Fruit fly (Drosophila melanogaster): Measurements from ENCODE around the gene CG46394.

The CG46394 gene

dm6 chr3L:11561946-11562760 lies 38.0 kb upstream of the CG46394 start, which contains the start of the genes CG7394 and Mob2 (continued):
- peak; percentile 80 for TF ChIP-seq zfh2 (GFP tag; optimal IDR thresholded peaks at IDR 0.05)
- peak; percentile 81 for TF ChIP-seq Camta (GFP tag; optimal IDR thresholded peaks at IDR 0.05)
- TF ChIP-seq CG1603 (tag; optimal IDR thresholded peaks at IDR 0.05): peak; percentile 78
- TF ChIP-seq CG16863 (GFP tag; optimal IDR thresholded peaks at IDR 0.05): peak; percentile 73
- peak; percentile 92 for TF ChIP-seq Sin3A (optimal IDR thresholded peaks at IDR 0.05)
- peak; percentile 93 for TF ChIP-seq Xrp1 (GFP tag; IDR thresholded peaks at IDR 0.05)
- TF ChIP-seq caup (GFP tag; optimal IDR thresholded peaks at IDR 0.05; ENCODE audit: severe bottlenecking): peak; percentile 83
- TF ChIP-seq lab (GFP tag; optimal IDR thresholded peaks at IDR 0.05): peak; percentile 90
- TF ChIP-seq tio (GFP tag; optimal IDR thresholded peaks at IDR 0.05): peak; percentile 87
- peak; percentile 87 for TF ChIP-seq fd96Cb (tag; optimal IDR thresholded peaks at IDR 0.05)
- peak; percentile 65 for TF ChIP-seq CG30431 (GFP tag; optimal IDR thresholded peaks at IDR 0.05)
- peak; percentile 12 for TF ChIP-seq HmgD (GFP tag; optimal IDR thresholded peaks at IDR 0.05)
- TF ChIP-seq toy (GFP tag; IDR thresholded peaks at IDR 0.05): peak; percentile 87
- peak; percentile 76; the same call in 2 of the 4 replicates for TF ChIP-seq chinmo (GFP tag; IDR thresholded peaks at IDR 0.05; ENCODE audit: partially characterized antibody)
- peak; percentile 84 for TF ChIP-seq Fer2 (tag; optimal IDR thresholded peaks at IDR 0.05)
- peak; percentile 88 to 92 for TF ChIP-seq Hr51 (GFP tag; optimal IDR thresholded peaks at IDR 0.05)
- TF ChIP-seq CG2889 (GFP tag; IDR thresholded peaks at IDR 0.05): peak; percentile 83; the same call in 2 of the 3 replicates
- peak; percentile 91 for TF ChIP-seq BEAF-32 (GFP tag; optimal IDR thresholded peaks at IDR 0.05)
- TF ChIP-seq CG4282 (GFP tag; optimal IDR thresholded peaks at IDR 0.05): peak; percentile 49
- peak; percentile 87; the same call in 3 of the 4 replicates for TF ChIP-seq Gug (GFP tag; IDR thresholded peaks at IDR 0.05)
- TF ChIP-seq fd64A (GFP tag; optimal IDR thresholded peaks at IDR 0.05): peak; percentile 46
- TF ChIP-seq CG7839 (tag; optimal IDR thresholded peaks at IDR 0.05): peak; percentile 92
- peak; percentile 96 for TF ChIP-seq Dbx (GFP tag; IDR thresholded peaks at IDR 0.05)
- no peak for TF ChIP-seq bigmax (GFP tag; optimal IDR thresholded peaks at IDR 0.05)
- TF ChIP-seq Mrtf (GFP tag; IDR thresholded peaks at IDR 0.05): peak; percentile 78
- TF ChIP-seq al (GFP tag; IDR thresholded peaks at IDR 0.05): peak; percentile 86
- TF ChIP-seq disco-r (GFP tag; optimal IDR thresholded peaks at IDR 0.05): peak; percentile 20
- TF ChIP-seq corto (GFP tag; optimal IDR thresholded peaks at IDR 0.05): peak; percentile 43
- peak; percentile 93 for TF ChIP-seq Hsf (GFP tag; optimal IDR thresholded peaks at IDR 0.05)
- peak; percentile 87 for TF ChIP-seq lmd (GFP tag; IDR thresholded peaks at IDR 0.05)
- peak; percentile 85 for TF ChIP-seq CG4617 (GFP tag; optimal IDR thresholded peaks at IDR 0.05; ENCODE audit: borderline replicate concordance)
- TF ChIP-seq HLH54F (GFP tag; optimal IDR thresholded peaks at IDR 0.05): peak; percentile 81
- peak; percentile 88 for TF ChIP-seq CG12942 (GFP tag; optimal IDR thresholded peaks at IDR 0.05)
- peak; percentile 84 for TF ChIP-seq CG31224 (GFP tag; IDR thresholded peaks at IDR 0.05)
- peak; percentile 83 for TF ChIP-seq dmrt11E (tag; optimal IDR thresholded peaks at IDR 0.05)
- TF ChIP-seq Bdp1 (GFP tag; optimal IDR thresholded peaks at IDR 0.05): peak; percentile 80
- TF ChIP-seq HmgZ (tag; optimal IDR thresholded peaks at IDR 0.05): peak; percentile 92
- no peak for TF ChIP-seq wek (GFP tag; optimal IDR thresholded peaks at IDR 0.05)
- TF ChIP-seq CG14860 (GFP tag; IDR thresholded peaks at IDR 0.05; ENCODE audit: partially characterized antibody): peak; percentile 83
- TF ChIP-seq ind (GFP tag; optimal IDR thresholded peaks at IDR 0.05): peak; percentile 90
- no peak for TF ChIP-seq pros (GFP tag; optimal IDR thresholded peaks at IDR 0.05)
- TF ChIP-seq CG2712 (tag; optimal IDR thresholded peaks at IDR 0.05): peak; percentile 89
- peak; percentile 86 for TF ChIP-seq CG18262 (tag; optimal IDR thresholded peaks at IDR 0.05)
- TF ChIP-seq Med (GFP tag): peak; percentile 98
- TF ChIP-seq CG4730 (GFP tag; IDR thresholded peaks at IDR 0.05): peak; percentile 85
- peak; percentile 17 for TF ChIP-seq NC2α (GFP tag; optimal IDR thresholded peaks at IDR 0.05)
- TF ChIP-seq ara (GFP tag; IDR thresholded peaks at IDR 0.05): peak; percentile 91
- peak; percentile 76 for TF ChIP-seq Nf-YC (tag; optimal IDR thresholded peaks at IDR 0.05)

Measured in whole organism, embryonic.